Worm (Caenorhabditis elegans): ENCODE measurements around the gene C08D8.1.

The C08D8.1 gene

DNA sequence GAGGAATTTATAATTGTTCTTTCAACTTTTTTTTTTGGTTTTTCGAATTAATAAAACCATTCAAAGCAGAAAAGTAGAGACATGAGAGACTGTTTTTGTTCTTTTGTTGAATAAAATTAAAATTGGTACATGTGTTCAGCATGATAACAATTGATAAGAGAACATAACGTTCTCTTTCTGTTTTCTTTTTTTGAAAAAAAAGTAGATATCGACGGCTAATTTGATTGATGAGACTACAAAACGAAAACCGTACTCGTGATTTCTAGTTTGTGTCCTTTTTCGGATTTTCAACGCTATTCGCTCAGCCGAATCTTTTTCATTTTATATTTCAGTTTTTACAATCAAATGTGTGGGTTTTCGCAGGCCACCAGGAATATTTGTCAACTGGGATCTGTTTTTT, at the start of gene C08D8.1:
Gene C08D8.1, plus strand, starts transcription at position 324 of the 400 bp plus-strand sequence.
- TF ChIP-seq flt-1 (GFP tag; IDR thresholded peaks at IDR 0.05) = no peak
- no peak for TF ChIP-seq tab-1 (GFP tag; IDR thresholded peaks at IDR 0.05)
- TF ChIP-seq klf-2 (GFP tag; conservative IDR thresholded peaks at IDR 0.05) = no peak
- no peak for TF ChIP-seq ztf-23 (GFP tag; IDR thresholded peaks at IDR 0.05)
- no peak for TF ChIP-seq cog-1 (tag; optimal IDR thresholded peaks at IDR 0.05)
- no peak for TF ChIP-seq T22C8.4 (GFP tag; IDR thresholded peaks at IDR 0.05)
- no peak for TF ChIP-seq ref-1 (GFP tag; conservative IDR thresholded peaks at IDR 0.05)
- no peak for TF ChIP-seq ztf-29 (GFP tag; IDR thresholded peaks at IDR 0.05)

- no peak for TF ChIP-seq med-1 (GFP tag; optimal IDR thresholded peaks at IDR 0.05; ENCODE audit: insufficient read depth)
- no peak for TF ChIP-seq ztf-29 (GFP tag; IDR thresholded peaks at IDR 0.05)
- TF ChIP-seq flt-1 (GFP tag; IDR thresholded peaks at IDR 0.05) = no peak
- TF ChIP-seq klf-2 (GFP tag; conservative IDR thresholded peaks at IDR 0.05) = no peak
- no peak for TF ChIP-seq T22C8.4 (GFP tag; IDR thresholded peaks at IDR 0.05)
- TF ChIP-seq tab-1 (GFP tag; IDR thresholded peaks at IDR 0.05) = no peak
- TF ChIP-seq ztf-23 (GFP tag; IDR thresholded peaks at IDR 0.05) = no peak
- TF ChIP-seq ref-1 (GFP tag; conservative IDR thresholded peaks at IDR 0.05) = no peak
These were observed 49.7 kb upstream of the C08D8.1 start, which contains the start of gene smex-1 for ce11 chrV:8295866-8296265. Gene smex-1 (minus strand): TSS chrV:8295966.

- TF ChIP-seq flt-1 (GFP tag; IDR thresholded peaks at IDR 0.05) (no peak), ztf-23 (GFP tag; IDR thresholded peaks at IDR 0.05) (no peak), tab-1 (GFP tag; IDR thresholded peaks at IDR 0.05) (no peak), klf-2 (GFP tag; conservative IDR thresholded peaks at IDR 0.05) (no peak), ztf-29 (GFP tag; IDR thresholded peaks at IDR 0.05) (no peak), med-1 (GFP tag; optimal IDR thresholded peaks at IDR 0.05; ENCODE audit: insufficient read depth) (no peak), ref-1 (GFP tag; conservative IDR thresholded peaks at IDR 0.05) (no peak), T22C8.4 (GFP tag; IDR thresholded peaks at IDR 0.05) (no peak)
These were observed 48.1 kb upstream of the C08D8.1 start, which contains the start of gene W02D7.4 for ce11 chrV:8297504-8297903. Gene W02D7.4 (minus strand): TSS chrV:8297604.

DNA sequence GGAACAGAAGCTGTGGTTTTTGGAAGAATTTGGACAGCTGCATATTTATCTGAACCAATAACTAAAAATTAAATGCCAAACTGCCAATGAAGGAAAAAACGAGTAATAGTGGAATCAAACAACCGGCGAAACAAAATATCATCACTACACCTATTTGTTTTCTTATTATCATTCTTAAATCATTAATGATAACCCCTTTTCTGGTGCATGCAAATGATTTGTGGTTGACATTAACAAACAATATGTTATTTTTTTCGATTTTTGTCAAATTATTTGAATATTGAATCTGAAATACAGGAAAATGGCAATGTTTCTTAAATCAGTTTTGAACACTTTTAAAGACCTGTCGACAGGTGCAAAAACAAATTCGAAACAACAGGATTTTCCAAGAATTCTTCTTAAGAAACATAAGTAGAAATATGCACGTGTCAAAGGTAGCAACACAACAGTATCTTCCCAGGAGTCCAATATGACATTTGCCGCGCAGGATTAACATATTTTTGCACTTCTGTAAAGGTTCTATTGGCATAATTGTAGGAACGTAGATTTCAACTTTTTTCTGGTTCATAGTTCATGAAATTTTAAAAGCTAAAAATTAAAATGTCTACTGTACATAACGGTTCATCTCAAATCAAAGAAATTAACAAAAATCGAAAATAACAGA, 46.2 kb upstream of the C08D8.1 start, which contains the start of gene W02D7.5:
Gene W02D7.5, minus strand, starts transcription at position 51 of the 664 bp plus-strand sequence.
- TF ChIP-seq ref-1 (GFP tag; conservative IDR thresholded peaks at IDR 0.05) (no peak), klf-2 (GFP tag; conservative IDR thresholded peaks at IDR 0.05) (no peak), ztf-29 (GFP tag; IDR thresholded peaks at IDR 0.05) (no peak), med-1 (GFP tag; optimal IDR thresholded peaks at IDR 0.05; ENCODE audit: insufficient read depth) (no peak), tab-1 (GFP tag; IDR thresholded peaks at IDR 0.05) (no peak), flt-1 (GFP tag; IDR thresholded peaks at IDR 0.05) (no peak), T22C8.4 (GFP tag; IDR thresholded peaks at IDR 0.05) (no peak), ztf-23 (GFP tag; IDR thresholded peaks at IDR 0.05) (no peak), cog-1 (tag; optimal IDR thresholded peaks at IDR 0.05) (no peak)

- TF ChIP-seq T22C8.4 (GFP tag; IDR thresholded peaks at IDR 0.05) (no peak), flt-1 (GFP tag; IDR thresholded peaks at IDR 0.05) (0 out of 2 replicates have a peak, but pooled peaks have one; percentile 40)
These were observed 44.5 kb upstream of the C08D8.1 start, which contains the start of gene W02D7.6 for ce11 chrV:8300935-8301535. Gene W02D7.6 (minus strand): TSS chrV:8301507.

DNA sequence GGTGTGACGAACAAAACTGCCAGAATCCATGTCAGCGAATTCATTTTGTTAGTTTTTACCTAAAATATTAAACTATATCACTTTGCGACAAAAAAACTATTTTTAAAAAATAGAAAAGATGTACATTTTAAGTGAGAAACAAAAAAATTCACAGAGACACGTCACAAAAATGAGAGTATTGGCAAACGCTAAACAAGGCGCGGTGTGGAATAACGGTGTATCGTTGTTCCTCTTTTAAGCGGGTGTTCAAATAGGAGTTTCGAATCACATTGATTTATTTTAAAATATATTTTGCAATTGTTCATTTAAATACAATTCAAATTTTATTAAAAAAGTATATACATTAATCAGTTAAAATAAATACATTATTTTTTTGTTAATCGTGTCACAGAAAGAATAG, 43.0 kb upstream of the C08D8.1 start, which contains the start of gene sel-9:
Gene sel-9, minus strand, starts transcription at position 59 of the 400 bp plus-strand sequence.
- TF ChIP-seq ref-1 (GFP tag; conservative IDR thresholded peaks at IDR 0.05) (no peak), ztf-23 (GFP tag; IDR thresholded peaks at IDR 0.05) (0 out of 2 replicates have a peak, but pooled peaks have one; percentile 7), cog-1 (tag; optimal IDR thresholded peaks at IDR 0.05) (no peak)

- TF ChIP-seq klf-2 (GFP tag; conservative IDR thresholded peaks at IDR 0.05) (no peak), cog-1 (tag; optimal IDR thresholded peaks at IDR 0.05) (no peak), ref-1 (GFP tag; conservative IDR thresholded peaks at IDR 0.05) (no peak), flt-1 (GFP tag; IDR thresholded peaks at IDR 0.05) (no peak), med-1 (GFP tag; optimal IDR thresholded peaks at IDR 0.05; ENCODE audit: insufficient read depth) (no peak), T22C8.4 (GFP tag; IDR thresholded peaks at IDR 0.05) (no peak), ztf-23 (GFP tag; IDR thresholded peaks at IDR 0.05) (no peak), tab-1 (GFP tag; IDR thresholded peaks at IDR 0.05) (no peak), ztf-29 (GFP tag; IDR thresholded peaks at IDR 0.05) (no peak)
These were observed 40.9 kb upstream of the C08D8.1 start, which contains the start of gene W02D7.11 for ce11 chrV:8304461-8305195. Gene W02D7.11 (minus strand): TSS chrV:8304511.

ce11 chrV:8305940-8306339, 39.6 kb upstream of the C08D8.1 start:
- no peak for TF ChIP-seq ztf-29 (GFP tag; IDR thresholded peaks at IDR 0.05)
- no peak for TF ChIP-seq med-1 (GFP tag; optimal IDR thresholded peaks at IDR 0.05; ENCODE audit: insufficient read depth)
- no peak for TF ChIP-seq ref-1 (GFP tag; conservative IDR thresholded peaks at IDR 0.05)
- TF ChIP-seq ztf-23 (GFP tag; IDR thresholded peaks at IDR 0.05) = no peak
- TF ChIP-seq tab-1 (GFP tag; IDR thresholded peaks at IDR 0.05) = no peak
- TF ChIP-seq cog-1 (tag; optimal IDR thresholded peaks at IDR 0.05) = no peak
- no peak for TF ChIP-seq T22C8.4 (GFP tag; IDR thresholded peaks at IDR 0.05)

DNA sequence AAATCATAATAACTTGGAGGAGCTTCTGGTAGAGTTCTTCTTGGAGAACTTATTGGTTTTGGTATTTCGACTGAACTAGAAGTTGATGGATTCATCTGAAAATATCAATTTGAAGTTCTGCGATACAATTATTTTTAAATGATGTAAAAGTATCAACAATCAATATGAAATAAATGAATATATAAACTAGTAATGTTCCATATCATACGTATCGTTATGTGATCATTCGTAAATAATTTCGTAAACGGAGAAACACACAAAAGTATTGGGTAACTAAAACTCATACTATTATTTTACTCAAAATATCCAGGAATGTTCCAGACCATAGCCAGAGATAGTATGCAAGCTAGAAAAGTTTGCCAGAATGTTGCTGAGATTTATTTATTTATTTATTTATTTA, 39.2 kb upstream of the C08D8.1 start, which contains the start of gene W02D7.8:
Gene W02D7.8, minus strand, starts transcription at position 101 of the 400 bp plus-strand sequence.
- no peak for TF ChIP-seq ztf-29 (GFP tag; IDR thresholded peaks at IDR 0.05)
- TF ChIP-seq cog-1 (tag; optimal IDR thresholded peaks at IDR 0.05) = no peak
